Worm (Caenorhabditis elegans) whole organism, L2 larva: ENCODE results near the gene dmsr-3.

ENCODE experiments used
- C34F6.9 ChIP-seq: fragments of 150-350 bp; optimal IDR thresholded peaks from 2 replicates; lab custom pipeline; 2014; ENCODE audit warnings: missing biosample characterization, missing genetic modification characterization
- F13H6.1 ChIP-seq: sonication (generic microtip); optimal IDR thresholded peaks from 2 replicates; lab custom pipeline; 2016; ENCODE audit warnings: missing genetic modification characterization, missing compliant biosample characterization
- R02D3.7 ChIP-seq: fragments of 150-350 bp; optimal IDR thresholded peaks from 2 replicates; lab custom pipeline; 2014; ENCODE audit warnings: missing biosample characterization, missing genetic modification characterization
- Y55F3AM.14 ChIP-seq: fragments of 200-800 bp; sonication (Bioruptor generic); optimal IDR thresholded peaks from 2 replicates; lab custom pipeline; 2018; ENCODE audit warnings: mild to moderate bottlenecking, missing genetic modification characterization, missing compliant biosample characterization
- ZK546.5 ChIP-seq: sonication (generic microtip); optimal IDR thresholded peaks from 2 replicates; lab custom pipeline; 2017; ENCODE audit warnings: missing biosample characterization, missing genetic modification characterization
- alr-1 ChIP-seq: fragments of 150-350 bp; optimal IDR thresholded peaks from 2 replicates; lab custom pipeline; 2014; ENCODE audit warnings: missing biosample characterization, missing genetic modification characterization
- aly-2 ChIP-seq: fragments of 150-350 bp; optimal IDR thresholded peaks from 2 replicates; lab custom pipeline; 2014; ENCODE audit warnings: missing biosample characterization, missing genetic modification characterization
- ama-1 ChIP-seq: fragments of 150-350 bp; optimal IDR thresholded peaks from 2 replicates; lab custom pipeline; 2018; ENCODE audit warnings: inconsistent platforms
- blmp-1 ChIP-seq: sonication (generic microtip); optimal IDR thresholded peaks from 2 replicates; lab custom pipeline; 2017; ENCODE audit warnings: missing genetic modification characterization, mild to moderate bottlenecking, missing compliant biosample characterization, antibody characterized with exemption, moderate library complexity; ENCODE audit not compliant: insufficient read depth
- ceh-16 ChIP-seq: fragments of 150-350 bp; optimal IDR thresholded peaks from 2 replicates; lab custom pipeline; 2014; ENCODE audit warnings: missing biosample characterization, missing genetic modification characterization
- ceh-82 ChIP-seq: fragments of 150-350 bp; optimal IDR thresholded peaks from 2 replicates; lab custom pipeline; 2014; ENCODE audit warnings: missing biosample characterization, missing genetic modification characterization
- crh-2 ChIP-seq: sonication (generic microtip); optimal IDR thresholded peaks from 2 replicates; lab custom pipeline; 2017; ENCODE audit warnings: missing biosample characterization, missing genetic modification characterization
- dmd-4 ChIP-seq: sonication (generic microtip); optimal IDR thresholded peaks from 2 replicates; lab custom pipeline; 2017; ENCODE audit warnings: missing biosample characterization, missing genetic modification characterization
- egl-27 ChIP-seq: sonication (generic microtip); optimal IDR thresholded peaks from 3 replicates; lab custom pipeline; 2017; ENCODE audit warnings: missing biosample characterization, missing genetic modification reagents, missing genetic modification characterization
- elt-1 ChIP-seq: fragments of 150-350 bp; optimal IDR thresholded peaks from 2 replicates; lab custom pipeline; 2014; ENCODE audit warnings: missing biosample characterization, missing genetic modification characterization
- elt-3 ChIP-seq: sonication (generic microtip); optimal IDR thresholded peaks from 2 replicates; lab custom pipeline; 2017; ENCODE audit warnings: missing biosample characterization, missing genetic modification characterization
- fos-1 ChIP-seq: fragments of 150-350 bp; optimal IDR thresholded peaks from 2 replicates; lab custom pipeline; 2014; ENCODE audit warnings: missing biosample characterization, missing genetic modification characterization
- gmeb-1 ChIP-seq: fragments of 150-350 bp; optimal IDR thresholded peaks from 2 replicates; lab custom pipeline; 2014; ENCODE audit warnings: missing biosample characterization, missing genetic modification characterization
- lin-11 ChIP-seq: fragments of 150-350 bp; sonication (generic microtip); optimal IDR thresholded peaks from 2 replicates; lab custom pipeline; 2014; ENCODE audit warnings: missing biosample characterization, missing genetic modification characterization, inconsistent platforms, mixed read lengths
- lin-13 ChIP-seq: fragments of 150-350 bp; optimal IDR thresholded peaks from 2 replicates; lab custom pipeline; 2014; ENCODE audit warnings: missing biosample characterization, missing genetic modification reagents, missing genetic modification characterization
- lin-39 ChIP-seq: fragments of 150-350 bp; optimal IDR thresholded peaks from 2 replicates; lab custom pipeline; 2014; ENCODE audit warnings: missing biosample characterization, missing genetic modification reagents, missing genetic modification characterization
- lsy-2 ChIP-seq, 2 experiments: fragments of 150-350 bp in 1 of 2; sonication (generic microtip) in 1 of 2; optimal IDR thresholded peaks; 2 replicates each; lab custom pipeline; 2014 to 2017; ENCODE audit warnings: missing biosample characterization in 2 of 2, missing genetic modification characterization in 2 of 2
- mab-5 ChIP-seq: fragments of 150-350 bp; optimal IDR thresholded peaks from 2 replicates; lab custom pipeline; 2014; ENCODE audit warnings: missing biosample characterization, missing genetic modification characterization
- mbf-1 ChIP-seq: sonication (generic microtip); optimal IDR thresholded peaks from 2 replicates; lab custom pipeline; 2017; ENCODE audit warnings: missing biosample characterization, missing genetic modification characterization
- mdl-1 ChIP-seq, 2 experiments: fragments of 150-350 bp in 1 of 2; sonication (generic microtip) in 1 of 2; optimal IDR thresholded peaks; 2 replicates each; lab custom pipeline; 2017; ENCODE audit warnings: missing biosample characterization in 2 of 2, missing genetic modification characterization in 2 of 2
- nhr-10 ChIP-seq: sonication (generic microtip); optimal IDR thresholded peaks from 2 replicates; lab custom pipeline; 2017; ENCODE audit warnings: missing biosample characterization, missing genetic modification characterization
- nhr-11 ChIP-seq: fragments of 150-350 bp; optimal IDR thresholded peaks from 2 replicates; lab custom pipeline; 2014; ENCODE audit warnings: missing biosample characterization, missing genetic modification characterization
- nhr-12 ChIP-seq: fragments of 150-350 bp; optimal IDR thresholded peaks from 2 replicates; lab custom pipeline; 2014; ENCODE audit warnings: missing biosample characterization, missing genetic modification characterization
- nhr-129 ChIP-seq: fragments of 150-350 bp; optimal IDR thresholded peaks from 2 replicates; lab custom pipeline; 2014; ENCODE audit warnings: missing biosample characterization, missing genetic modification characterization
- nhr-21 ChIP-seq: fragments of 150-350 bp; optimal IDR thresholded peaks from 2 replicates; lab custom pipeline; 2014; ENCODE audit warnings: missing biosample characterization, missing genetic modification characterization
- nhr-23 ChIP-seq: fragments of 150-350 bp; optimal IDR thresholded peaks from 2 replicates; lab custom pipeline; 2014; ENCODE audit warnings: missing biosample characterization, missing genetic modification reagents, missing genetic modification characterization
- nhr-237 ChIP-seq: fragments of 150-350 bp; optimal IDR thresholded peaks from 2 replicates; lab custom pipeline; 2014; ENCODE audit warnings: missing biosample characterization, missing genetic modification characterization
- nhr-25 ChIP-seq: fragments of 150-350 bp; sonication (generic microtip); optimal IDR thresholded peaks from 3 replicates; lab custom pipeline; 2014; ENCODE audit warnings: missing biosample characterization, missing genetic modification characterization
- nhr-6 ChIP-seq: fragments of 150-350 bp; optimal IDR thresholded peaks from 2 replicates; lab custom pipeline; 2014; ENCODE audit warnings: missing biosample characterization, missing genetic modification characterization
- nhr-77 ChIP-seq: fragments of 150-350 bp; optimal IDR thresholded peaks from 2 replicates; lab custom pipeline; 2014; ENCODE audit warnings: missing biosample characterization, missing genetic modification characterization
- peb-1 ChIP-seq: fragments of 150-350 bp; optimal IDR thresholded peaks from 2 replicates; lab custom pipeline; 2014; ENCODE audit warnings: missing biosample characterization, missing genetic modification characterization
- sem-4 ChIP-seq: fragments of 150-350 bp; optimal IDR thresholded peaks from 2 replicates; lab custom pipeline; 2014; ENCODE audit warnings: missing biosample characterization, missing genetic modification reagents, missing genetic modification characterization
- skn-1 ChIP-seq: sonication (generic microtip); optimal IDR thresholded peaks from 2 replicates; lab custom pipeline; 2017; ENCODE audit warnings: missing biosample characterization, missing genetic modification characterization
- sma-3 ChIP-seq: sonication (generic microtip); optimal IDR thresholded peaks from 2 replicates; lab custom pipeline; 2016; ENCODE audit warnings: missing genetic modification reagents, missing genetic modification characterization, missing compliant biosample characterization
- sma-9 ChIP-seq, 2 experiments: fragments of 150-350 bp in 1 of 2; sonication (generic microtip) in 1 of 2; optimal IDR thresholded peaks; 2 replicates each; lab custom pipeline; 2014 to 2016; ENCODE audit warnings: missing genetic modification characterization in 2 of 2, mild to moderate bottlenecking in 1 of 2, missing biosample characterization in 1 of 2, missing compliant biosample characterization in 1 of 2, missing genetic modification reagents in 1 of 2, moderate library complexity in 1 of 2
- snpc-4 ChIP-seq: fragments of 150-350 bp; optimal IDR thresholded peaks from 2 replicates; lab custom pipeline; 2014; ENCODE audit warnings: missing biosample characterization, missing genetic modification characterization
- unc-39 ChIP-seq: fragments of 150-350 bp; optimal IDR thresholded peaks from 2 replicates; lab custom pipeline; 2014; ENCODE audit warnings: missing biosample characterization, missing genetic modification characterization
- unc-55 ChIP-seq: fragments of 150-350 bp; sonication (generic microtip); optimal IDR thresholded peaks from 3 replicates; lab custom pipeline; 2014; ENCODE audit warnings: missing biosample characterization, missing genetic modification reagents, missing genetic modification characterization
- unc-62 ChIP-seq: fragments of 150-350 bp; optimal IDR thresholded peaks from 2 replicates; lab custom pipeline; 2014; ENCODE audit warnings: missing biosample characterization, missing genetic modification reagents, missing genetic modification characterization
- zag-1 ChIP-seq: fragments of 150-350 bp; optimal IDR thresholded peaks from 2 replicates; lab custom pipeline; 2014; ENCODE audit warnings: missing biosample characterization, missing genetic modification characterization
- ztf-1 ChIP-seq: fragments of 200-800 bp; sonication (Bioruptor generic); conservative IDR thresholded peaks from 2 replicates; pipeline ENCODE4 v1.3.6; 2022; ENCODE audit warnings: missing genetic modification characterization, missing compliant biosample characterization
- ztf-11 ChIP-seq: sonication (generic microtip); optimal IDR thresholded peaks from 2 replicates; lab custom pipeline; 2017; ENCODE audit warnings: missing biosample characterization, missing genetic modification characterization
- ztf-4 ChIP-seq: fragments of 150-350 bp; optimal IDR thresholded peaks from 2 replicates; lab custom pipeline; 2014; ENCODE audit warnings: missing biosample characterization, missing genetic modification characterization

Gene dmsr-3

ce11 chrII:13291406-13292124 lies 64.4 kb downstream of the dmsr-3 start:
- TF ChIP-seq blmp-1 (tag; lab: Kevin White, UChicago) (peak; percentile 84), nhr-129 (tag; lab: Kevin White, UChicago) (peak; percentile 60), lsy-2 (tag; optimal IDR thresholded peaks at IDR 0.05; lab: Kevin White, UChicago) (peak; percentile 3 to 60), nhr-6 (peak; percentile 40), sem-4 (tag; lab: Kevin White, UChicago) (peak; percentile 66), nhr-23 (peak; percentile 27), lin-13 (GFP tag; lab: Kevin White, UChicago) (no peak), lin-11 (no peak), mdl-1 (tag; optimal IDR thresholded peaks at IDR 0.05; lab: Kevin White, UChicago) (peak; percentile 62 to 72), egl-27 (tag; lab: Kevin White, UChicago) (peak; percentile 74), C34F6.9 (peak; percentile 32), dmd-4 (tag; lab: Kevin White, UChicago) (no peak), ceh-82 (tag; lab: Kevin White, UChicago) (no peak), ztf-1 (GFP tag; lab: Robert Waterston, UW) (no peak), unc-39 (tag; lab: Kevin White, UChicago) (no peak), fos-1 (tag; lab: Kevin White, UChicago) (peak; percentile 19), crh-2 (no peak), zag-1 (tag; lab: Kevin White, UChicago) (no peak), peb-1 (no peak), lin-39 (no peak), ztf-11 (tag; lab: Kevin White, UChicago) (no peak), unc-55 (GFP tag; lab: Kevin White, UChicago) (no peak), snpc-4 (tag; lab: Kevin White, UChicago) (peak; percentile 18), ZK546.5 (tag; lab: Kevin White, UChicago) (no peak), ceh-16 (tag; lab: Kevin White, UChicago) (peak; percentile 88), gmeb-1 (tag; lab: Kevin White, UChicago) (peak; percentile 48), nhr-77 (tag; lab: Kevin White, UChicago) (no peak), unc-62 (GFP tag; lab: Kevin White, UChicago) (no peak), aly-2 (no peak), nhr-21 (tag; lab: Kevin White, UChicago) (peak; percentile 91), nhr-25 (peak; percentile 94), nhr-11 (tag; lab: Kevin White, UChicago) (no peak), nhr-10 (tag; lab: Kevin White, UChicago) (no peak), sma-3 (GFP tag; lab: Kevin White, UChicago) (peak; percentile 92), mbf-1 (tag; lab: Kevin White, UChicago) (no peak), ztf-4 (tag; lab: Kevin White, UChicago) (peak; percentile 34), R02D3.7 (no peak), skn-1 (no peak), nhr-12 (tag; lab: Kevin White, UChicago) (no peak), elt-3 (no peak), mab-5 (no peak), nhr-237 (tag; lab: Kevin White, UChicago) (no peak), alr-1 (tag; lab: Kevin White, UChicago) (no peak), sma-9 (GFP tag; optimal IDR thresholded peaks at IDR 0.05; lab: Kevin White, UChicago) (peak; percentile 81), sma-9 (tag; optimal IDR thresholded peaks at IDR 0.05; lab: Kevin White, UChicago) (peak; percentile 6), Y55F3AM.14 (GFP tag; lab: Kevin White, UChicago) (peak; percentile 69), ama-1 (lab: Kevin White, UChicago) (peak; percentile 81), elt-1 (tag; lab: Kevin White, UChicago) (no peak), F13H6.1 (tag; lab: Kevin White, UChicago) (peak; percentile 76)
